Worm (Caenorhabditis elegans) whole organism, L1 larva: ENCODE data around the gene epc-1.

Source experiments
- C34B4.2 ChIP-seq: sonication (generic microtip); optimal IDR thresholded peaks from 2 replicates; lab custom pipeline; 2017; ENCODE audit warnings: mild to moderate bottlenecking, missing genetic modification characterization, missing compliant biosample characterization
- F16B12.6 ChIP-seq: fragments of 150-350 bp; optimal IDR thresholded peaks from 2 replicates; lab custom pipeline; 2014; ENCODE audit warnings: missing biosample characterization, missing genetic modification characterization
- aha-1 ChIP-seq: fragments of 150-350 bp; optimal IDR thresholded peaks from 2 replicates; lab custom pipeline; 2014; ENCODE audit warnings: missing biosample characterization, missing genetic modification characterization
- aly-2 ChIP-seq: fragments of 150-350 bp; optimal IDR thresholded peaks from 2 replicates; lab custom pipeline; 2014; ENCODE audit warnings: missing biosample characterization, missing genetic modification characterization
- ama-1 ChIP-seq: fragments of 150-350 bp; optimal IDR thresholded peaks from 2 replicates; lab custom pipeline; 2014
- blmp-1 ChIP-seq: fragments of 150-350 bp; optimal IDR thresholded peaks from 2 replicates; lab custom pipeline; 2014; ENCODE audit warnings: missing biosample characterization, missing genetic modification characterization
- ceh-82 ChIP-seq, 3 experiments: fragments of 150-350 bp in 1 of 3; sonication (generic microtip) in 2 of 3; optimal IDR thresholded peaks; 2 replicates each; lab custom pipeline; 2014 to 2017; ENCODE audit warnings: missing biosample characterization in 3 of 3, missing genetic modification characterization in 3 of 3
- ceh-88 ChIP-seq: fragments of 200-800 bp; sonication (Bioruptor generic); IDR thresholded peaks from 2 replicates; pipeline ENCODE4 v1.3.6; 2022; ENCODE audit warnings: missing genetic modification characterization, missing compliant biosample characterization
- dsc-1 ChIP-seq: sonication (generic microtip); optimal IDR thresholded peaks from 2 replicates; lab custom pipeline; 2016; ENCODE audit warnings: mild to moderate bottlenecking, missing genetic modification characterization, missing compliant biosample characterization
- efl-1 ChIP-seq, 4 experiments: fragments of 150-350 bp; optimal IDR thresholded peaks in 3 of 4; peaks in 1 of 4; 1 replicate in 1 of 4; 2 replicates in 3 of 4; lab custom pipeline; 2014; ENCODE audit warnings: missing biosample characterization in 2 of 4, missing genetic modification characterization in 2 of 4, missing genetic modification reagents in 2 of 4
- egl-13 ChIP-seq: sonication (generic microtip); optimal IDR thresholded peaks from 2 replicates; lab custom pipeline; 2016; ENCODE audit warnings: missing genotype, missing genetic modification reagents, missing genetic modification characterization, missing compliant biosample characterization
- egl-27 ChIP-seq, 2 experiments: fragments of 150-350 bp in 1 of 2; sonication (generic microtip); optimal IDR thresholded peaks; 3 replicates each; lab custom pipeline; 2017 to 2018; ENCODE audit warnings: missing biosample characterization in 2 of 2, missing genetic modification characterization in 2 of 2, missing genetic modification reagents in 2 of 2
- elt-3 ChIP-seq, 6 experiments: fragments of 150-350 bp in 1 of 6; sonication (generic microtip); optimal IDR thresholded peaks; 2 replicates each; lab custom pipeline; 2017 to 2018; ENCODE audit warnings: missing biosample characterization in 6 of 6, missing genetic modification characterization in 6 of 6, inconsistent platforms in 1 of 6
- ets-5 ChIP-seq: fragments of 200-800 bp; sonication (Bioruptor generic); IDR thresholded peaks from 2 replicates; pipeline ENCODE4 v1.3.6; 2022; ENCODE audit warnings: missing genetic modification characterization, missing compliant biosample characterization
- fkh-10 ChIP-seq: sonication (generic microtip); optimal IDR thresholded peaks from 2 replicates; lab custom pipeline; 2017; ENCODE audit warnings: missing biosample characterization, missing genetic modification reagents, missing genetic modification characterization
- fkh-4 ChIP-seq: sonication (generic microtip); optimal IDR thresholded peaks from 2 replicates; lab custom pipeline; 2016; ENCODE audit warnings: missing compliant biosample characterization, missing genetic modification characterization, borderline replicate concordance
- hlh-17 ChIP-seq: fragments of 200-800 bp; sonication (Bioruptor generic); optimal IDR thresholded peaks from 2 replicates; lab custom pipeline; 2018; ENCODE audit warnings: missing genetic modification characterization, mild to moderate bottlenecking, missing compliant biosample characterization, moderate library complexity, borderline replicate concordance
- hpl-2 ChIP-seq: fragments of 150-350 bp; optimal IDR thresholded peaks from 2 replicates; lab custom pipeline; 2014; ENCODE audit warnings: missing biosample characterization, missing genetic modification reagents, missing genetic modification characterization
- irx-1 ChIP-seq: sonication (generic microtip); optimal IDR thresholded peaks from 2 replicates; lab custom pipeline; 2016; ENCODE audit warnings: missing genetic modification characterization, missing compliant biosample characterization
- isw-1 ChIP-seq: fragments of 200-800 bp; sonication (Bioruptor generic); IDR thresholded peaks from 2 replicates; pipeline ENCODE4 v1.3.6; 2022; ENCODE audit warnings: missing genetic modification characterization, missing compliant biosample characterization
- jun-1 ChIP-seq: fragments of 150-350 bp; optimal IDR thresholded peaks from 2 replicates; lab custom pipeline; 2014; ENCODE audit warnings: missing biosample characterization, missing genetic modification reagents, missing genetic modification characterization
- lin-14 ChIP-seq: fragments of 200-800 bp; sonication (Bioruptor generic); optimal IDR thresholded peaks from 2 replicates; lab custom pipeline; 2018; ENCODE audit warnings: mild to moderate bottlenecking, missing genetic modification characterization, moderate library complexity, missing compliant biosample characterization
- lin-35 ChIP-seq, 2 experiments: fragments of 150-350 bp; optimal IDR thresholded peaks; 2 replicates each; lab custom pipeline; 2014; ENCODE audit warnings: missing biosample characterization in 2 of 2, missing genetic modification characterization in 2 of 2, missing genetic modification reagents in 2 of 2
- lir-3 ChIP-seq: sonication (generic microtip); optimal IDR thresholded peaks from 2 replicates; lab custom pipeline; 2016; ENCODE audit warnings: mild to moderate bottlenecking, missing genetic modification characterization, moderate library complexity, missing compliant biosample characterization; ENCODE audit not compliant: poor library complexity
- lsy-2 ChIP-seq, 2 experiments: fragments of 150-350 bp; optimal IDR thresholded peaks; 2 replicates each; lab custom pipeline; 2014; ENCODE audit warnings: missing biosample characterization in 2 of 2, missing genetic modification characterization in 2 of 2
- mab-9 ChIP-seq: fragments of 200-800 bp; sonication (Bioruptor generic); IDR thresholded peaks from 2 replicates; pipeline ENCODE4 v1.3.6; 2022; ENCODE audit warnings: missing genetic modification reagents, missing genetic modification characterization, missing compliant biosample characterization
- mdl-1 ChIP-seq, 2 experiments: fragments of 150-350 bp; optimal IDR thresholded peaks; 2 replicates each; lab custom pipeline; 2014 to 2017; ENCODE audit warnings: missing biosample characterization in 2 of 2, missing genetic modification characterization in 2 of 2, inconsistent platforms in 1 of 2
- mef-2 ChIP-seq: fragments of 150-350 bp; optimal IDR thresholded peaks from 2 replicates; lab custom pipeline; 2014; ENCODE audit warnings: missing biosample characterization, missing genetic modification characterization
- mep-1 ChIP-seq: fragments of 150-350 bp; optimal IDR thresholded peaks from 2 replicates; lab custom pipeline; 2014; ENCODE audit warnings: missing biosample characterization, missing genetic modification characterization
- nhr-11 ChIP-seq: fragments of 150-350 bp; optimal IDR thresholded peaks from 2 replicates; lab custom pipeline; 2014; ENCODE audit warnings: missing biosample characterization, missing genetic modification characterization
- nhr-12 ChIP-seq: sonication (generic microtip); optimal IDR thresholded peaks from 2 replicates; lab custom pipeline; 2017; ENCODE audit warnings: missing biosample characterization, missing genetic modification characterization
- nhr-19 ChIP-seq: fragments of 200-800 bp; sonication (Bioruptor generic); conservative IDR thresholded peaks from 2 replicates; pipeline ENCODE4 v1.3.6; 2022; ENCODE audit warnings: missing genetic modification characterization, missing compliant biosample characterization
- nhr-28 ChIP-seq: fragments of 150-350 bp; optimal IDR thresholded peaks from 2 replicates; lab custom pipeline; 2014; ENCODE audit warnings: missing biosample characterization, missing genetic modification characterization
- nhr-47 ChIP-seq: sonication (generic microtip); optimal IDR thresholded peaks from 2 replicates; lab custom pipeline; 2016; ENCODE audit warnings: mild to moderate bottlenecking, missing genetic modification characterization, moderate library complexity, missing compliant biosample characterization
- nhr-71 ChIP-seq: sonication (generic microtip); optimal IDR thresholded peaks from 2 replicates; lab custom pipeline; 2016; ENCODE audit warnings: mild to moderate bottlenecking, missing genetic modification characterization, moderate library complexity, missing compliant biosample characterization
- nhr-77 ChIP-seq: fragments of 150-350 bp; optimal IDR thresholded peaks from 2 replicates; lab custom pipeline; 2014; ENCODE audit warnings: missing biosample characterization, missing genetic modification characterization
- nhr-84 ChIP-seq: sonication (generic microtip); optimal IDR thresholded peaks from 2 replicates; lab custom pipeline; 2017; ENCODE audit warnings: missing biosample characterization, missing genetic modification characterization
- nhr-90 ChIP-seq: sonication (generic microtip); optimal IDR thresholded peaks from 2 replicates; lab custom pipeline; 2016; ENCODE audit warnings: mild to moderate bottlenecking, missing genetic modification characterization, missing compliant biosample characterization; ENCODE audit not compliant: poor library complexity
- rnt-1 ChIP-seq: sonication (generic microtip); optimal IDR thresholded peaks from 2 replicates; lab custom pipeline; 2016; ENCODE audit warnings: mild to moderate bottlenecking, missing genetic modification characterization, moderate library complexity, missing compliant biosample characterization
- skn-1 ChIP-seq: fragments of 150-350 bp; optimal IDR thresholded peaks from 2 replicates; lab custom pipeline; 2014; ENCODE audit warnings: missing biosample characterization, missing genetic modification characterization
- snu-23 ChIP-seq: sonication (generic microtip); optimal IDR thresholded peaks from 2 replicates; lab custom pipeline; 2016; ENCODE audit warnings: missing genetic modification characterization, missing compliant biosample characterization
- sptf-1 ChIP-seq: fragments of 150-350 bp; optimal IDR thresholded peaks from 2 replicates; lab custom pipeline; 2014; ENCODE audit warnings: missing biosample characterization, missing genetic modification characterization
- swsn-7 ChIP-seq: sonication (generic microtip); optimal IDR thresholded peaks from 2 replicates; lab custom pipeline; 2016; ENCODE audit warnings: missing genetic modification characterization, missing compliant biosample characterization
- tbx-2 ChIP-seq: sonication (generic microtip); optimal IDR thresholded peaks from 2 replicates; lab custom pipeline; 2016; ENCODE audit warnings: missing genetic modification characterization, missing compliant biosample characterization
- tlp-1 ChIP-seq: fragments of 150-350 bp; optimal IDR thresholded peaks from 2 replicates; lab custom pipeline; 2014; ENCODE audit warnings: missing biosample characterization, missing genetic modification characterization
- unc-130 ChIP-seq: fragments of 150-350 bp; optimal IDR thresholded peaks from 2 replicates; lab custom pipeline; 2017; ENCODE audit warnings: missing biosample characterization, missing genetic modification characterization, inconsistent platforms
- unc-98 ChIP-seq: fragments of 200-800 bp; sonication (Bioruptor generic); IDR thresholded peaks from 2 replicates; pipeline ENCODE4 v1.3.6; 2022; ENCODE audit warnings: missing genetic modification characterization, missing compliant biosample characterization
- vab-15 ChIP-seq: sonication (generic microtip); optimal IDR thresholded peaks from 2 replicates; lab custom pipeline; 2017; ENCODE audit warnings: missing genotype, mild to moderate bottlenecking, missing genetic modification characterization, missing compliant biosample characterization
- zag-1 ChIP-seq: fragments of 150-350 bp; optimal IDR thresholded peaks from 2 replicates; lab custom pipeline; 2014; ENCODE audit warnings: missing biosample characterization, missing genetic modification characterization
- zip-4 ChIP-seq: fragments of 200-800 bp; sonication (Bioruptor generic); optimal IDR thresholded peaks from 2 replicates; lab custom pipeline; 2018; ENCODE audit warnings: mild to moderate bottlenecking, missing genetic modification characterization, moderate library complexity, missing compliant biosample characterization

epc-1 gene

DNA sequence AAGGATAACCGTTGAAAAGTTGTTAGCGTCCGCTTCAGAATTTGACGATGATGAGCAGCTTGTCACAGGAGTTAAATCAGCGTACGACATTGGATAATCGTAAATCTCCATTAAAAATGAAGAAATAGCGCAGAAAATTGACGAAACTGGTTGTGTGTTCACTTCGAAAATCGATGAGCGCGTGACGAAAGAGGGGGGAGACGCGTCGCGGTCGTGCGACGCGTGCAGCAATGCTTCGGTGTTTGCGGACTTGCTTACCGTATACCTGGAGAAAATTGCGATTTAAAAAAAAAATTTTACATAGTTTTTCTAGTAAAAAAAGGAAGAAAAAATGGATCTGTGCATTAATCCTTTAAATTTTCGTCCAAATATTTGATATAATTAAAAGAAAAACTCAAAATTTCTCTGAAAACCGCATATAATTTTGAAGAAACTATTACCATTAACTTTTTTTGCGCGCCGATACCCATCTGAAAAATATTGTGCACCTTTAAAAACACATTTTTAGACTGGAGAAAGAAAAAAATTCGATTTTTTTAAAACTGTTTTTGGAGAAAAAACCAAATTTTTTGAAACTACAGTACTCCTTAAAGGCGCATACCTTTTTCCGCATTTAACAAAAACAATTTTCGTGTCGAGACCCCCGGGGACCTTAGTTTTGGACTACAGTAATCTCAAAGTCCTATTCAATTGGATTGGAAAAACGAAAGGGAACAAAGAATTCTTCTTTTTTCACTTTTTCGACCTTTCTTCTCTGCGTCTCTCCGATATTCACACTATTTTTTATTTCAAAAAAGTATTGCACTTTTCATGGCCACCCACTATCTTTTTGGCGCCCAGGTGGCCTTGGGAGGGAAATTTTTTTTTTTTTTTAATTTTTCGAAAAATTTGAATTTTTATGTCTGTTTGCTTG is 9.7 kb downstream of the epc-1 start (continued):
- no peak for TF ChIP-seq tlp-1 (tag; lab: Kevin White, UChicago)
- peak; percentile 85 to 87 for TF ChIP-seq efl-1 (optimal IDR thresholded peaks at IDR 0.05; lab: Kevin White, UChicago)
- TF ChIP-seq efl-1 (GFP tag; optimal IDR thresholded peaks at IDR 0.05 in 1 of 2; lab: Kevin White, UChicago), result peak; percentile 83 to 98
- peak; percentile 82 to 95 (median 84) for TF ChIP-seq ceh-82 (tag; optimal IDR thresholded peaks at IDR 0.05; lab: Kevin White, UChicago)
- no peak for TF ChIP-seq nhr-84 (tag; lab: Kevin White, UChicago)
- TF ChIP-seq nhr-90 (tag; lab: Kevin White, UChicago), result peak; percentile 71
- TF ChIP-seq fkh-4 (tag; lab: Kevin White, UChicago), result peak; percentile 34
- TF ChIP-seq nhr-11 (tag; lab: Kevin White, UChicago), result peak; percentile 57
- TF ChIP-seq ets-5, result no peak
- TF ChIP-seq mab-9 (GFP tag; lab: Robert Waterston, UW), result peak; percentile 25; the same call in 1 of the 2 replicates
- peak; percentile 62 for TF ChIP-seq zip-4
- no peak for TF ChIP-seq zag-1
- TF ChIP-seq hpl-2, result no peak
- TF ChIP-seq irx-1, result peak; percentile 71
- TF ChIP-seq ceh-88 (GFP tag; lab: Robert Waterston, UW), result peak; percentile 17; the same call in 1 of the 2 replicates
- peak; percentile 61 for TF ChIP-seq dsc-1
- TF ChIP-seq snu-23 (GFP tag; lab: Kevin White, UChicago), result peak; percentile 92
- peak; percentile 86 for TF ChIP-seq unc-130
- peak; percentile 87 for TF ChIP-seq skn-1 (tag; lab: Kevin White, UChicago)
- no peak for TF ChIP-seq unc-98 (GFP tag; lab: Robert Waterston, UW)
- TF ChIP-seq nhr-28 (tag; lab: Kevin White, UChicago), result no peak
- TF ChIP-seq F16B12.6 (tag; lab: Kevin White, UChicago), result peak; percentile 96
- TF ChIP-seq tbx-2 (tag; lab: Kevin White, UChicago), result peak; percentile 88
- no peak for TF ChIP-seq mef-2 (tag; lab: Kevin White, UChicago)
- TF ChIP-seq ama-1 (lab: Kevin White, UChicago), result peak; percentile 69
- peak; percentile 96 for TF ChIP-seq mep-1 (tag; lab: Kevin White, UChicago)
- TF ChIP-seq C34B4.2 (tag; lab: Kevin White, UChicago), result no peak
- peak; percentile 90 for TF ChIP-seq lin-14
- TF ChIP-seq jun-1 (tag; lab: Kevin White, UChicago), result peak; percentile 68
- no peak for TF ChIP-seq egl-27 (tag; optimal IDR thresholded peaks at IDR 0.05; lab: Kevin White, UChicago)
- TF ChIP-seq nhr-77 (tag; lab: Kevin White, UChicago), result peak; percentile 63
- no peak for TF ChIP-seq sptf-1 (tag; lab: Kevin White, UChicago)
- TF ChIP-seq lir-3, result peak; percentile 44
- peak; percentile 52 for TF ChIP-seq aly-2 (tag; lab: Kevin White, UChicago)
- no peak for TF ChIP-seq hlh-17
- peak; percentile 76 for TF ChIP-seq nhr-19 (GFP tag; lab: Robert Waterston, UW)
- TF ChIP-seq elt-3 (tag; optimal IDR thresholded peaks at IDR 0.05; lab: Kevin White, UChicago), result peak in 2 of 6 experiments; percentile 68 to 90
- peak; percentile 65 for TF ChIP-seq egl-13 (tag; lab: Kevin White, UChicago)
- TF ChIP-seq nhr-47, result peak; percentile 89
- TF ChIP-seq fkh-10 (GFP tag; lab: Kevin White, UChicago), result no peak
- TF ChIP-seq lin-35 (GFP tag; optimal IDR thresholded peaks at IDR 0.05; lab: Kevin White, UChicago), result peak; percentile 88 to 91
- TF ChIP-seq nhr-71 (tag; lab: Kevin White, UChicago), result peak; percentile 94
- TF ChIP-seq vab-15 (tag; lab: Kevin White, UChicago), result no peak
- peak; percentile 79 for TF ChIP-seq blmp-1
- peak; percentile 88 for TF ChIP-seq swsn-7 (tag; lab: Kevin White, UChicago)
- TF ChIP-seq nhr-12, result no peak
- peak in 1 of 2 experiments; percentile 91 for TF ChIP-seq mdl-1 (tag; optimal IDR thresholded peaks at IDR 0.05; lab: Kevin White, UChicago)
- peak; percentile 84 for TF ChIP-seq isw-1
- peak; percentile 98 to 99 for TF ChIP-seq lsy-2 (tag; optimal IDR thresholded peaks at IDR 0.05; lab: Kevin White, UChicago)
- peak; percentile 83 for TF ChIP-seq rnt-1 (tag; lab: Kevin White, UChicago)
- peak; percentile 1 for TF ChIP-seq aha-1 (tag; lab: Kevin White, UChicago)
